Worm (Caenorhabditis elegans): ENCODE measurements around the gene T24C4.5.
A peak's percentile ranks its signal among the peaks of the same experiment; 100 is the strongest.

DNA sequence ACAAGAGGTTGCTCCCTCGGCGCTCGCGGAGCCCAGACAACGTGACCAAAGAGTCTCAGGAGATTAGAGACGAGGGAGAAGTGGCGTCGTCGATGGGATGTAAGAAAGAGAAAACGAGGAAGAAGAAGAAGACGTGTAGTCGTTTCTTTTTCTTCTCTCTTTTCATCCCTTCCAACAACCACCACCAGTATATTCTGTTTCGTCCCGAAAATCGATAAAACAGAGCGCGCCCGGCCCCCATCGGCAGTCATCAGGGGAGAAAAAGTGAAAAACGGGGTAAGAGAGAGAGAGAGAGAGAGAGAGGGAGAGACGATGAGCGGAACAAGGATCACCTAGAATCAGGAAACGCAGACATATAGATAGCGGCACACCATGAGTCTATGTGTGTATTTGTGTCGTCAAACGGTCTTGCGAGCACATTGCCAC is 8.4 kb upstream of the T24C4.5 start:
- TF ChIP-seq aly-1 (tag; optimal IDR thresholded peaks at IDR 0.05): peak; percentile 28
- TF ChIP-seq hmg-4 (GFP tag; optimal IDR thresholded peaks at IDR 0.05): peak; percentile 26
- no peak for TF ChIP-seq ama-1 (optimal IDR thresholded peaks at IDR 0.05)
- TF ChIP-seq tbx-11 (GFP tag; IDR thresholded peaks at IDR 0.05): no peak
- no peak for TF ChIP-seq ceh-13 (GFP tag; optimal IDR thresholded peaks at IDR 0.05)

Measured in whole organism, early embryonic.